Worm (Caenorhabditis elegans): Measurements from ENCODE around the gene grd-1.

- TF ChIP-seq pag-3 (tag; optimal IDR thresholded peaks at IDR 0.05; ENCODE audit: borderline replicate concordance, insufficient read depth): no peak
- no peak for TF ChIP-seq vab-15 (tag; optimal IDR thresholded peaks at IDR 0.05)
- TF ChIP-seq snpc-4 (tag; optimal IDR thresholded peaks at IDR 0.05): no peak
- TF ChIP-seq Y116A8C.19 (tag; optimal IDR thresholded peaks at IDR 0.05; ENCODE audit: borderline replicate concordance): no peak
- no peak for TF ChIP-seq alr-1 (tag; optimal IDR thresholded peaks at IDR 0.05; ENCODE audit: borderline replicate concordance)
- no peak for TF ChIP-seq unc-130 (tag; optimal IDR thresholded peaks at IDR 0.05)
- TF ChIP-seq dpl-1 (GFP tag; optimal IDR thresholded peaks at IDR 0.05): no peak
- no peak for TF ChIP-seq jun-1 (tag; optimal IDR thresholded peaks at IDR 0.05)
- TF ChIP-seq nhr-20 (tag; optimal IDR thresholded peaks at IDR 0.05): no peak
- no peak for TF ChIP-seq egl-27 (tag; optimal IDR thresholded peaks at IDR 0.05)
Observed at ce11 chrX:11076491-11076890, 32.7 kb upstream of the grd-1 start, which contains the start of gene W04G3.12.

All from whole organism, L1 larva.